Worm (Caenorhabditis elegans) whole organism, L2 larva: ENCODE results near the gene F19B10.10.

ENCODE experiments used
- blmp-1 ChIP-seq: sonication (generic microtip); optimal IDR thresholded peaks from 2 replicates; lab custom pipeline; 2017; ENCODE audit warnings: missing genetic modification characterization, mild to moderate bottlenecking, missing compliant biosample characterization, antibody characterized with exemption, moderate library complexity; ENCODE audit not compliant: insufficient read depth
- nhr-11 ChIP-seq: fragments of 150-350 bp; optimal IDR thresholded peaks from 2 replicates; lab custom pipeline; 2014; ENCODE audit warnings: missing biosample characterization, missing genetic modification characterization
- nhr-25 ChIP-seq: fragments of 150-350 bp; sonication (generic microtip); optimal IDR thresholded peaks from 3 replicates; lab custom pipeline; 2014; ENCODE audit warnings: missing biosample characterization, missing genetic modification characterization
- sma-3 ChIP-seq: sonication (generic microtip); optimal IDR thresholded peaks from 2 replicates; lab custom pipeline; 2016; ENCODE audit warnings: missing genetic modification reagents, missing genetic modification characterization, missing compliant biosample characterization

DNA sequence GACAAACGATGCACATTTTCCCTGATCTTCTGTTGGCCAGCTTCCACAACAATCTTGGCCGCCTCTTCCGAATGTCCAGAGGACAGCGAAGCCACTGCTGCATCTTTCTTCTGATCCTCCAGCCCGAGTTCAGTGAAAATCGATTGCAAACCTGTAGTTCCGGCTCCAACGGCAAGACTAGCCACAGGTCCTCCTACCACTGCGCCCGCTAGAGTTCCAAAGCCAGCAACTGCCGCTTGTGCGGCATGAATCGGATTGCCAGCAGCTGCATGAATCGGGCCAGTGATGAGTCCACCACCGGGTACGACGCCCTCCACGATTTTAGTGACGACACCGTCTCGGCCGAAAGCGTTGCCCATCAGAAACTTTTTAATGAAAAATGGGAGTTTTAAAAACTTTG is 7.1 kb upstream of the F19B10.10 start, which contains the start of gene ifas-1:
- TF ChIP-seq blmp-1 (tag; lab: Kevin White, UChicago), result no peak
- TF ChIP-seq nhr-25 (tag; lab: Kevin White, UChicago), result no peak
- TF ChIP-seq nhr-11 (tag; lab: Kevin White, UChicago), result no peak
- TF ChIP-seq sma-3 (GFP tag; lab: Kevin White, UChicago), result no peak
